Fruit fly (Drosophila melanogaster) whole organism: ENCODE measurements around the gene CG17896.
"Not testable (repeated sequence)": the region's sequence is repeated elsewhere in the genome, so short reads cannot be mapped to it uniquely, and the experiment has no call there.

Source experiments
- CG8478 ChIP-seq: fragments of >200 bp; optimal IDR thresholded peaks from 2 replicates; lab custom pipeline; 2018; ENCODE audit warnings: inconsistent platforms
- Dll ChIP-seq: fragments of >200 bp; optimal IDR thresholded peaks from 2 replicates; lab custom pipeline; 2017
- EcR ChIP-seq, 2 experiments: fragments of >200 bp; optimal IDR thresholded peaks; 2 replicates each; lab custom pipeline; 2017; ENCODE audit warnings: missing biosample characterization in 2 of 2, missing genetic modification characterization in 2 of 2, missing genetic modification reagents in 2 of 2
- pan ChIP-seq: fragments of >200 bp; optimal IDR thresholded peaks from 2 replicates; lab custom pipeline; 2017
- psq ChIP-seq: fragments of >200 bp; optimal IDR thresholded peaks from 2 replicates; lab custom pipeline; 2017
- usp ChIP-seq: fragments of >200 bp; optimal IDR thresholded peaks from 2 replicates; lab custom pipeline; 2017; ENCODE audit warnings: missing biosample characterization, missing genetic modification characterization, mixed read lengths

The CG17896 gene

dm6 chrX:487517-487957, 5.8 kb downstream of the CG17896 start, which contains the start of the genes CG18273 and CG3156:
Gene CG18273, minus strand, starts transcription at chrX:487581.
Gene CG3156, plus strand, starts transcription at chrX:487878.
- TF ChIP-seq Dll (lab: Kevin White, UChicago) (no peak), EcR (GFP tag; optimal IDR thresholded peaks at IDR 0.05; lab: Kevin White, UChicago) (no peak), usp (GFP tag; lab: Kevin White, UChicago) (no peak), pan (no peak), CG8478 (no peak), psq (lab: Kevin White, UChicago) (no peak)

- TF ChIP-seq usp (GFP tag; lab: Kevin White, UChicago); pan; EcR (GFP tag; optimal IDR thresholded peaks at IDR 0.05; lab: Kevin White, UChicago): not testable (repeated sequence)
Observed at dm6 chrX:481642-482041, 11.7 kb downstream of the CG17896 start, which contains the start of gene CG3176. Gene CG3176, plus strand, starts transcription at chrX:481862.

dm6 chrX:478766-479165, 14.5 kb downstream of the CG17896 start, which contains the start of gene CG32817:
Gene CG32817, plus strand, starts transcription at chrX:479066.
- TF ChIP-seq psq (lab: Kevin White, UChicago), result no peak
- TF ChIP-seq EcR (GFP tag; optimal IDR thresholded peaks at IDR 0.05; lab: Kevin White, UChicago), result no peak
- no peak for TF ChIP-seq CG8478

- TF ChIP-seq Dll (lab: Kevin White, UChicago) (no peak), pan (no peak), EcR (GFP tag; optimal IDR thresholded peaks at IDR 0.05; lab: Kevin White, UChicago) (no peak), CG8478 (no peak), psq (lab: Kevin White, UChicago) (no peak), usp (GFP tag; lab: Kevin White, UChicago) (no peak)
Observed at dm6 chrX:476230-477143, 16.8 kb downstream of the CG17896 start, which contains the start of the genes ebo and CG13373. Gene ebo, minus strand, starts transcription at chrX:476579. Gene CG13373, plus strand, starts transcription at chrX:476984.

dm6 chrX:470626-471025, 22.7 kb downstream of the CG17896 start, which contains the start of gene CG32816:
Gene CG32816, minus strand, starts transcription at chrX:470726.
- TF ChIP-seq Dll (lab: Kevin White, UChicago), result no peak
- TF ChIP-seq psq (lab: Kevin White, UChicago), result no peak
- no peak for TF ChIP-seq usp (GFP tag; lab: Kevin White, UChicago)
- no peak for TF ChIP-seq pan
- no peak for TF ChIP-seq EcR (GFP tag; optimal IDR thresholded peaks at IDR 0.05; lab: Kevin White, UChicago)
- TF ChIP-seq CG8478, result no peak

- TF ChIP-seq CG8478, result no peak
- TF ChIP-seq usp (GFP tag; lab: Kevin White, UChicago), result no peak
- TF ChIP-seq EcR (GFP tag; optimal IDR thresholded peaks at IDR 0.05; lab: Kevin White, UChicago), result no peak
- TF ChIP-seq pan, result no peak
- no peak for TF ChIP-seq Dll (lab: Kevin White, UChicago)
- TF ChIP-seq psq (lab: Kevin White, UChicago), result no peak
Observed at dm6 chrX:469235-469634, 24.1 kb downstream of the CG17896 start, which contains the start of gene Cyp4g1. Gene Cyp4g1, minus strand, starts transcription at chrX:469335.

- TF ChIP-seq EcR (GFP tag; optimal IDR thresholded peaks at IDR 0.05; lab: Kevin White, UChicago) (no peak), pan (no peak), CG8478 (no peak), psq (lab: Kevin White, UChicago) (no peak), Dll (lab: Kevin White, UChicago) (no peak), usp (GFP tag; lab: Kevin White, UChicago) (no peak)
Observed at dm6 chrX:463934-464333, 29.4 kb downstream of the CG17896 start.

dm6 chrX:460447-460846, 32.8 kb downstream of the CG17896 start, which contains the start of gene ase:
Gene ase, plus strand, starts transcription at chrX:460747.
- no peak for TF ChIP-seq EcR (GFP tag; optimal IDR thresholded peaks at IDR 0.05; lab: Kevin White, UChicago)
- no peak for TF ChIP-seq CG8478
- TF ChIP-seq usp (GFP tag; lab: Kevin White, UChicago), result no peak
- no peak for TF ChIP-seq psq (lab: Kevin White, UChicago)
- no peak for TF ChIP-seq Dll (lab: Kevin White, UChicago)
- no peak for TF ChIP-seq pan

dm6 chrX:457803-458202, 35.5 kb downstream of the CG17896 start:
- TF ChIP-seq pan, result no peak
- no peak for TF ChIP-seq Dll (lab: Kevin White, UChicago)
- no peak for TF ChIP-seq psq (lab: Kevin White, UChicago)
- TF ChIP-seq EcR (GFP tag; optimal IDR thresholded peaks at IDR 0.05; lab: Kevin White, UChicago), result no peak
- no peak for TF ChIP-seq CG8478
- no peak for TF ChIP-seq usp (GFP tag; lab: Kevin White, UChicago)

dm6 chrX:456959-457358, 36.3 kb downstream of the CG17896 start:
- TF ChIP-seq EcR (GFP tag; optimal IDR thresholded peaks at IDR 0.05; lab: Kevin White, UChicago), result no peak
- TF ChIP-seq CG8478, result no peak
- TF ChIP-seq Dll (lab: Kevin White, UChicago), result no peak
- TF ChIP-seq usp (GFP tag; lab: Kevin White, UChicago), result no peak
- TF ChIP-seq psq (lab: Kevin White, UChicago), result no peak

dm6 chrX:452716-453115, 40.6 kb downstream of the CG17896 start:
- TF ChIP-seq usp (GFP tag; lab: Kevin White, UChicago) (no peak), CG8478 (no peak), psq (lab: Kevin White, UChicago) (no peak), EcR (GFP tag; optimal IDR thresholded peaks at IDR 0.05; lab: Kevin White, UChicago) (no peak)

- no peak for TF ChIP-seq CG8478
- no peak for TF ChIP-seq usp (GFP tag; lab: Kevin White, UChicago)
- no peak for TF ChIP-seq psq (lab: Kevin White, UChicago)
Observed at dm6 chrX:448978-449377, 44.3 kb downstream of the CG17896 start.
